Worm (Caenorhabditis elegans) whole organism, early embryonic: Measurements from ENCODE around the gene C16C8.19.

Experiments used
- aly-1 ChIP-seq: sonication (generic microtip); optimal IDR thresholded peaks from 2 replicates; lab custom pipeline; 2016; ENCODE audit warnings: missing genetic modification characterization, missing compliant biosample characterization
- ama-1 ChIP-seq: fragments of 150-350 bp; optimal IDR thresholded peaks from 2 replicates; lab custom pipeline; 2014
- ceh-13 ChIP-seq: fragments of 200-800 bp; sonication (Bioruptor generic); optimal IDR thresholded peaks from 2 replicates; lab custom pipeline; 2018; ENCODE audit warnings: mild to moderate bottlenecking, missing genetic modification characterization, missing compliant biosample characterization
- ets-7 ChIP-seq: sonication (generic microtip); optimal IDR thresholded peaks from 2 replicates; lab custom pipeline; 2016; ENCODE audit warnings: missing genotype, missing genetic modification characterization, missing compliant biosample characterization
- flt-1 ChIP-seq: fragments of 200-800 bp; sonication (Bioruptor generic); IDR thresholded peaks from 2 replicates; pipeline ENCODE4 v1.3.6; 2022; ENCODE audit warnings: missing genetic modification characterization, missing compliant biosample characterization
- hmbx-1 ChIP-seq: sonication (generic microtip); optimal IDR thresholded peaks from 2 replicates; lab custom pipeline; 2016; ENCODE audit warnings: mild to moderate bottlenecking, missing genetic modification characterization, missing compliant biosample characterization
- hmg-4 ChIP-seq: fragments of 200-800 bp; sonication (Bioruptor generic); optimal IDR thresholded peaks from 2 replicates; lab custom pipeline; 2018; ENCODE audit warnings: mild to moderate bottlenecking, missing genetic modification characterization, missing compliant biosample characterization
- hnd-1 ChIP-seq: sonication (generic microtip); optimal IDR thresholded peaks from 2 replicates; lab custom pipeline; 2016; ENCODE audit warnings: missing genetic modification characterization, missing compliant biosample characterization
- pes-1 ChIP-seq: fragments of 200-800 bp; sonication (Bioruptor generic); IDR thresholded peaks from 2 replicates; pipeline ENCODE4 v1.3.6; 2022; ENCODE audit warnings: missing genetic modification reagents, missing genetic modification characterization, missing compliant biosample characterization
- scrt-1 ChIP-seq: fragments of 200-800 bp; sonication (Bioruptor generic); IDR thresholded peaks from 2 replicates; pipeline ENCODE4 v1.3.6; 2022; ENCODE audit warnings: missing genetic modification characterization, missing compliant biosample characterization
- sea-1 ChIP-seq: fragments of 200-800 bp; sonication (Bioruptor generic); conservative IDR thresholded peaks from 2 replicates; pipeline ENCODE4 v1.3.6; 2022; ENCODE audit warnings: missing genetic modification characterization, missing compliant biosample characterization
- tbx-11 ChIP-seq: fragments of 200-800 bp; sonication (Bioruptor generic); IDR thresholded peaks from 2 replicates; pipeline ENCODE4 v1.3.6; 2022; ENCODE audit warnings: missing genetic modification characterization, missing compliant biosample characterization

- no peak for TF ChIP-seq flt-1
- no peak for TF ChIP-seq ama-1 (lab: Kevin White, UChicago)
- TF ChIP-seq ceh-13: no peak
- no peak for TF ChIP-seq hmbx-1 (tag; lab: Kevin White, UChicago)
- TF ChIP-seq hnd-1 (tag; lab: Kevin White, UChicago): no peak
- no peak for TF ChIP-seq aly-1 (tag; lab: Kevin White, UChicago)
- no peak for TF ChIP-seq scrt-1
- TF ChIP-seq tbx-11 (GFP tag; lab: Robert Waterston, UW): no peak
- TF ChIP-seq sea-1: no peak
- no peak for TF ChIP-seq hmg-4 (GFP tag; lab: Kevin White, UChicago)
- TF ChIP-seq pes-1 (GFP tag; lab: Robert Waterston, UW): no peak
- TF ChIP-seq ets-7 (tag; lab: Kevin White, UChicago): no peak
Observed at ce11 chrII:3414383-3414910, 43.8 kb upstream of the C16C8.19 start, which contains the start of the genes F18A12.7 and F18A12.2.
